Fruit fly (Drosophila melanogaster) whole organism, embryonic: ENCODE measurements around the gene Sec5.

Experiments used
- Aef1 ChIP-seq: fragments of 200-800 bp; sonication (Bioruptor generic); IDR thresholded peaks from 3 replicates; pipeline ENCODE4 v1.3.6; 2022; ENCODE audit warnings: missing biosample characterization, missing genetic modification characterization
- CG10267 ChIP-seq: fragments of 200-800 bp; sonication (Bioruptor generic); optimal IDR thresholded peaks from 2 replicates; lab custom pipeline; 2018; ENCODE audit warnings: missing biosample characterization, mild to moderate bottlenecking, missing genetic modification characterization, moderate library complexity
- CG10462 ChIP-seq: fragments of 200-800 bp; sonication (Bioruptor generic); optimal IDR thresholded peaks from 2 replicates; lab custom pipeline; 2016; ENCODE audit warnings: missing biosample characterization, missing genetic modification characterization
- CG13296 ChIP-seq: fragments of 200-800 bp; sonication (Bioruptor generic); optimal IDR thresholded peaks from 3 replicates; lab custom pipeline; 2018; ENCODE audit warnings: missing biosample characterization, mild to moderate bottlenecking, missing genetic modification characterization
- CG15269 ChIP-seq: fragments of 200-800 bp; sonication (Bioruptor generic); optimal IDR thresholded peaks from 2 replicates; lab custom pipeline; 2018; ENCODE audit warnings: missing biosample characterization, mild to moderate bottlenecking, missing genetic modification characterization, moderate library complexity
- CG15696 ChIP-seq: fragments of 200-800 bp; sonication (Bioruptor generic); optimal IDR thresholded peaks from 2 replicates; lab custom pipeline; 2019; ENCODE audit warnings: missing biosample characterization, mild to moderate bottlenecking, missing genetic modification characterization, moderate library complexity
- CG16815 ChIP-seq: fragments of 200-800 bp; sonication (Bioruptor generic); optimal IDR thresholded peaks from 3 replicates; lab custom pipeline; 2017; ENCODE audit warnings: missing biosample characterization, mild to moderate bottlenecking, missing genetic modification characterization
- CG17328 ChIP-seq: fragments of 200-800 bp; sonication (Bioruptor generic); IDR thresholded peaks from 2 replicates; pipeline ENCODE4 v1.3.6; 2022; ENCODE audit warnings: missing biosample characterization, missing genetic modification characterization
- CG17568 ChIP-seq: fragments of 200-800 bp; sonication (Bioruptor generic); optimal IDR thresholded peaks from 2 replicates; lab custom pipeline; 2018; ENCODE audit warnings: missing biosample characterization, mild to moderate bottlenecking, missing genetic modification characterization, moderate library complexity
- CG18619 ChIP-seq: fragments of 200-800 bp; sonication (Bioruptor generic); optimal IDR thresholded peaks from 3 replicates; lab custom pipeline; 2017; ENCODE audit warnings: missing biosample characterization, mild to moderate bottlenecking, missing genetic modification characterization
- CG2120 ChIP-seq: fragments of 200-800 bp; sonication (Bioruptor generic); optimal IDR thresholded peaks from 3 replicates; lab custom pipeline; 2016; ENCODE audit warnings: missing biosample characterization, missing genetic modification characterization
- CG2202 ChIP-seq: fragments of 200-800 bp; sonication (Bioruptor generic); optimal IDR thresholded peaks from 2 replicates; lab custom pipeline; 2018; ENCODE audit warnings: missing biosample characterization, mild to moderate bottlenecking, missing genetic modification characterization
- CG32767 ChIP-seq: fragments of 200-800 bp; sonication (Bioruptor generic); IDR thresholded peaks from 2 replicates; pipeline ENCODE4 v1.3.6; 2022; ENCODE audit warnings: missing biosample characterization, missing genetic modification characterization
- CG3407 ChIP-seq: fragments of 200-800 bp; sonication (Bioruptor generic); optimal IDR thresholded peaks from 2 replicates; lab custom pipeline; 2018; ENCODE audit warnings: missing biosample characterization, mild to moderate bottlenecking, missing genetic modification characterization
- CG34376 ChIP-seq: fragments of 200-800 bp; sonication (Bioruptor generic); optimal IDR thresholded peaks from 2 replicates; lab custom pipeline; 2018; ENCODE audit warnings: missing biosample characterization, mild to moderate bottlenecking, missing genetic modification characterization
- CG3847 ChIP-seq: fragments of 200-800 bp; sonication (Bioruptor generic); IDR thresholded peaks from 2 replicates; pipeline ENCODE4 v1.3.6; 2022; ENCODE audit warnings: missing biosample characterization, missing genetic modification characterization
- CG4730 ChIP-seq: fragments of 200-800 bp; sonication (Bioruptor generic); IDR thresholded peaks from 2 replicates; pipeline ENCODE4 v1.3.6; 2022; ENCODE audit warnings: missing biosample characterization, missing genetic modification characterization
- CG7372 ChIP-seq: fragments of 200-800 bp; sonication (Bioruptor generic); IDR thresholded peaks from 2 replicates; pipeline ENCODE4 v1.3.6; 2022; ENCODE audit warnings: missing biosample characterization, missing genetic modification characterization
- CG7928 ChIP-seq: fragments of 200-800 bp; sonication (Bioruptor generic); optimal IDR thresholded peaks from 2 replicates; lab custom pipeline; 2017; ENCODE audit warnings: missing biosample characterization, mild to moderate bottlenecking, missing genetic modification characterization
- CG8089 ChIP-seq: fragments of 200-800 bp; sonication (Bioruptor generic); optimal IDR thresholded peaks from 3 replicates; lab custom pipeline; 2016; ENCODE audit warnings: missing biosample characterization, missing genetic modification characterization
- CG9609 ChIP-seq: fragments of 200-800 bp; sonication (Bioruptor generic); optimal IDR thresholded peaks from 3 replicates; lab custom pipeline; 2016; ENCODE audit warnings: missing biosample characterization, missing genetic modification characterization
- CHES-1-like ChIP-seq: fragments of 200-800 bp; sonication (Bioruptor generic); optimal IDR thresholded peaks from 2 replicates; lab custom pipeline; 2016; ENCODE audit warnings: missing biosample characterization, missing genetic modification characterization
- CoRest ChIP-seq: fragments of 200-800 bp; sonication (Bioruptor generic); optimal IDR thresholded peaks from 3 replicates; lab custom pipeline; 2018; ENCODE audit warnings: missing biosample characterization, mild to moderate bottlenecking, missing genetic modification characterization, moderate library complexity
- D19A ChIP-seq: fragments of 200-800 bp; optimal IDR thresholded peaks from 3 replicates; lab custom pipeline; 2019; ENCODE audit warnings: missing biosample characterization, mild to moderate bottlenecking, missing genetic modification characterization, moderate library complexity
- Dp ChIP-seq: fragments of 200-800 bp; sonication (Bioruptor generic); optimal IDR thresholded peaks from 2 replicates; lab custom pipeline; 2018; ENCODE audit warnings: missing biosample characterization, mild to moderate bottlenecking, missing genetic modification characterization, moderate library complexity
- Elba2 ChIP-seq: fragments of 200-800 bp; sonication (Bioruptor generic); optimal IDR thresholded peaks from 3 replicates; lab custom pipeline; 2016; ENCODE audit warnings: missing biosample characterization, missing genetic modification characterization
- HHEX ChIP-seq: fragments of 200-800 bp; sonication (Bioruptor generic); optimal IDR thresholded peaks from 3 replicates; lab custom pipeline; 2017; ENCODE audit warnings: missing biosample characterization, mild to moderate bottlenecking, missing genetic modification characterization, missing genetic modification reagents
- Max ChIP-seq: fragments of 200-800 bp; sonication (Bioruptor generic); optimal IDR thresholded peaks from 2 replicates; lab custom pipeline; 2016; ENCODE audit warnings: missing biosample characterization, mild to moderate bottlenecking, missing genetic modification characterization
- NfI ChIP-seq: fragments of 200-800 bp; sonication (Bioruptor generic); optimal IDR thresholded peaks from 3 replicates; lab custom pipeline; 2018; ENCODE audit warnings: missing biosample characterization, mild to moderate bottlenecking, missing genetic modification characterization, moderate library complexity
- Ptx1 ChIP-seq: fragments of 200-800 bp; sonication (Bioruptor generic); IDR thresholded peaks from 2 replicates; pipeline ENCODE4 v1.3.6; 2022; ENCODE audit warnings: missing biosample characterization, missing genetic modification characterization
- Scr ChIP-seq: fragments of 200-800 bp; sonication (Bioruptor generic); IDR thresholded peaks from 2 replicates; pipeline ENCODE4 v1.3.6; 2022; ENCODE audit warnings: missing biosample characterization, missing genetic modification characterization; ENCODE audit not compliant: partially characterized antibody
- Ssrp ChIP-seq: fragments of 200-800 bp; sonication (Bioruptor generic); optimal IDR thresholded peaks from 2 replicates; lab custom pipeline; 2018; ENCODE audit warnings: missing biosample characterization, mild to moderate bottlenecking, missing genetic modification characterization, moderate library complexity
- bigmax ChIP-seq: fragments of 200-800 bp; sonication (Bioruptor generic); optimal IDR thresholded peaks from 2 replicates; lab custom pipeline; 2018; ENCODE audit warnings: missing biosample characterization, mild to moderate bottlenecking, missing genetic modification characterization
- danr ChIP-seq: fragments of 200-800 bp; sonication (Bioruptor generic); IDR thresholded peaks from 2 replicates; pipeline ENCODE4 v1.3.6; 2022; ENCODE audit warnings: missing biosample characterization, missing genetic modification characterization
- hkb ChIP-seq, 2 experiments: fragments of 200-800 bp in 1 of 2; fragments of >200 bp in 1 of 2; sonication (Bioruptor generic) in 1 of 2; IDR thresholded peaks in 1 of 2; optimal IDR thresholded peaks in 1 of 2; 2 replicates each; pipeline versions ENCODE4 v1.3.6 to Lab custom; 2017 to 2022; ENCODE audit warnings: missing biosample characterization in 1 of 2, missing genetic modification characterization in 1 of 2
- jigr1 ChIP-seq: fragments of 200-800 bp; sonication (Bioruptor generic); IDR thresholded peaks from 3 replicates; pipeline ENCODE4 v1.3.6; 2022; ENCODE audit warnings: missing biosample characterization, missing genetic modification characterization
- lilli ChIP-seq: fragments of 200-800 bp; sonication (Bioruptor generic); optimal IDR thresholded peaks from 3 replicates; lab custom pipeline; 2016; ENCODE audit warnings: missing biosample characterization, missing genetic modification characterization
- pros ChIP-seq: fragments of 200-800 bp; sonication (Bioruptor generic); optimal IDR thresholded peaks from 3 replicates; lab custom pipeline; 2019; ENCODE audit warnings: missing biosample characterization, mild to moderate bottlenecking, missing genetic modification characterization, moderate library complexity
- stc ChIP-seq: fragments of 200-800 bp; sonication (Bioruptor generic); IDR thresholded peaks from 2 replicates; pipeline ENCODE4 v1.3.6; 2022; ENCODE audit warnings: missing biosample characterization, missing genetic modification characterization
- twi ChIP-seq: fragments of 200-800 bp; optimal IDR thresholded peaks from 2 replicates; lab custom pipeline; 2019; ENCODE audit warnings: missing biosample characterization, mild to moderate bottlenecking, missing genetic modification characterization, moderate library complexity
- wek ChIP-seq: fragments of 200-800 bp; sonication (Bioruptor generic); optimal IDR thresholded peaks from 3 replicates; lab custom pipeline; 2018; ENCODE audit warnings: missing biosample characterization, mild to moderate bottlenecking, missing genetic modification characterization, moderate library complexity
- wor ChIP-seq: fragments of 200-800 bp; sonication (Bioruptor generic); IDR thresholded peaks from 2 replicates; pipeline ENCODE4 v1.3.6; 2022; ENCODE audit warnings: missing biosample characterization, missing genetic modification characterization
- zfh1 ChIP-seq: fragments of 200-800 bp; sonication (Bioruptor generic); IDR thresholded peaks from 3 replicates; pipeline ENCODE4 v1.3.6; 2022; ENCODE audit warnings: missing biosample characterization, missing genetic modification characterization

Gene Sec5

dm6 chr2L:3472242-3472641 lies 15.1 kb downstream of the Sec5 start, which contains the start of gene Pgant4 (continued):
- TF ChIP-seq CG10462 (GFP tag; lab: Kevin White, UChicago) (no peak), CG8089 (GFP tag; lab: Kevin White, UChicago) (peak; percentile 39), CG9609 (GFP tag; lab: Kevin White, UChicago) (peak; percentile 24), Elba2 (GFP tag; lab: Kevin White, UChicago) (peak; percentile 55), CG34376 (GFP tag; lab: Kevin White, UChicago) (peak; percentile 13), danr (GFP tag; lab: Robert Waterston, UW) (no peak), CG15269 (tag; lab: Kevin White, UChicago) (no peak), Dp (GFP tag; lab: Kevin White, UChicago) (peak; percentile 97), HHEX (peak; percentile 64), CG15696 (tag; lab: Kevin White, UChicago) (peak; percentile 56), CG4730 (GFP tag; lab: Robert Waterston, UW) (no peak; the same call in 1 of the 2 replicates), stc (GFP tag; lab: Robert Waterston, UW) (0 out of 2 replicates have a peak, but pooled peaks have one; percentile 13), jigr1 (GFP tag; lab: Robert Waterston, UW) (no peak), zfh1 (GFP tag; lab: Robert Waterston, UW) (peak; percentile 51; the same call in 2 of the 3 replicates), CG2202 (tag; lab: Kevin White, UChicago) (no peak), CG10267 (tag; lab: Kevin White, UChicago) (peak; percentile 43), pros (no peak), CoRest (tag; lab: Kevin White, UChicago) (peak; percentile 48), Aef1 (peak; percentile 60; the same call in 2 of the 3 replicates), Ptx1 (peak; percentile 78), wor (no peak), CG3407 (GFP tag; lab: Kevin White, UChicago) (no peak), CG17328 (GFP tag; lab: Robert Waterston, UW) (peak; percentile 60), wek (GFP tag; lab: Kevin White, UChicago) (peak; percentile 18), CG17568 (GFP tag; lab: Kevin White, UChicago) (no peak), CG2120 (peak; percentile 42), Scr (GFP tag; lab: Robert Waterston, UW) (no peak), NfI (GFP tag; lab: Kevin White, UChicago) (peak; percentile 75), hkb (optimal IDR thresholded peaks at IDR 0.05; lab: Kevin White, UChicago) (no peak), hkb (GFP tag; IDR thresholded peaks at IDR 0.05; lab: Robert Waterston, UW) (no peak), lilli (GFP tag; lab: Kevin White, UChicago) (peak; percentile 46), D19A (tag; lab: Kevin White, UChicago) (no peak), CHES-1-like (GFP tag; lab: Kevin White, UChicago) (peak; percentile 23), CG16815 (GFP tag; lab: Kevin White, UChicago) (peak; percentile 5), CG32767 (GFP tag; lab: Robert Waterston, UW) (no peak), CG13296 (GFP tag; lab: Kevin White, UChicago) (no peak), CG18619 (peak; percentile 28), twi (tag; lab: Kevin White, UChicago) (peak; percentile 31), bigmax (no peak), CG7372 (GFP tag; lab: Robert Waterston, UW) (peak; percentile 55; the same call in 1 of the 2 replicates), Ssrp (tag; lab: Kevin White, UChicago) (no peak), CG7928 (no peak), CG3847 (peak; percentile 62), Max (GFP tag; lab: Kevin White, UChicago) (no peak)
